Fruit fly (Drosophila melanogaster) whole organism, embryonic: Measurements from ENCODE around the gene yin.

Experiments used
- BEAF-32 ChIP-seq: fragments of 200-800 bp; sonication (Bioruptor generic); optimal IDR thresholded peaks from 3 replicates; lab custom pipeline; 2017; ENCODE audit warnings: missing biosample characterization, missing genetic modification characterization, mild to moderate bottlenecking, moderate library complexity, missing genetic modification reagents
- CG12659 ChIP-seq: fragments of 200-800 bp; sonication (Bioruptor generic); optimal IDR thresholded peaks from 3 replicates; lab custom pipeline; 2017; ENCODE audit warnings: mild to moderate bottlenecking, missing biosample characterization, missing genetic modification reagents, missing genetic modification characterization
- CG13296 ChIP-seq: fragments of 200-800 bp; sonication (Bioruptor generic); optimal IDR thresholded peaks from 3 replicates; lab custom pipeline; 2018; ENCODE audit warnings: missing biosample characterization, mild to moderate bottlenecking, missing genetic modification characterization
- CG13894 ChIP-seq: fragments of 200-800 bp; sonication (Bioruptor generic); optimal IDR thresholded peaks from 3 replicates; lab custom pipeline; 2018; ENCODE audit warnings: missing biosample characterization, mild to moderate bottlenecking, missing genetic modification characterization, moderate library complexity
- CG17186 ChIP-seq: fragments of 200-800 bp; sonication (Bioruptor generic); optimal IDR thresholded peaks from 3 replicates; lab custom pipeline; 2017; ENCODE audit warnings: missing biosample characterization, missing genetic modification reagents, missing genetic modification characterization
- CG17361 ChIP-seq: fragments of 200-800 bp; sonication (Bioruptor generic); IDR thresholded peaks from 3 replicates; pipeline ENCODE4 v1.3.6; 2022; ENCODE audit warnings: missing biosample characterization, missing genetic modification characterization
- CG17385 ChIP-seq: fragments of 200-800 bp; sonication (Bioruptor generic); optimal IDR thresholded peaks from 3 replicates; lab custom pipeline; 2018; ENCODE audit warnings: missing biosample characterization, mild to moderate bottlenecking, missing genetic modification characterization
- CG17612 ChIP-seq: fragments of 200-800 bp; sonication (Bioruptor generic); IDR thresholded peaks from 2 replicates; pipeline ENCODE4 v1.3.6; 2022; ENCODE audit warnings: missing biosample characterization, missing genetic modification characterization
- CG18262 ChIP-seq: fragments of 200-800 bp; optimal IDR thresholded peaks from 3 replicates; lab custom pipeline; 2019; ENCODE audit warnings: missing biosample characterization, mild to moderate bottlenecking, missing genetic modification characterization, moderate library complexity
- CG2678 ChIP-seq: fragments of 200-800 bp; sonication (Bioruptor generic); optimal IDR thresholded peaks from 3 replicates; lab custom pipeline; 2019; ENCODE audit warnings: missing biosample characterization, mild to moderate bottlenecking, missing genetic modification characterization, moderate library complexity
- CG2875 ChIP-seq: fragments of 200-800 bp; sonication (Bioruptor generic); optimal IDR thresholded peaks from 2 replicates; lab custom pipeline; 2017; ENCODE audit warnings: missing biosample characterization, mild to moderate bottlenecking, missing genetic modification characterization, missing genetic modification reagents
- CG4617 ChIP-seq: fragments of 200-800 bp; sonication (Bioruptor generic); optimal IDR thresholded peaks from 3 replicates; lab custom pipeline; 2016; ENCODE audit warnings: missing biosample characterization, missing genetic modification characterization, borderline replicate concordance
- CG5180 ChIP-seq: fragments of 200-800 bp; sonication (Bioruptor generic); optimal IDR thresholded peaks from 3 replicates; lab custom pipeline; 2017; ENCODE audit warnings: missing biosample characterization, missing genetic modification characterization, mild to moderate bottlenecking, moderate library complexity, missing genetic modification reagents
- CG6254 ChIP-seq: fragments of 200-800 bp; sonication (Bioruptor generic); optimal IDR thresholded peaks from 3 replicates; lab custom pipeline; 2017; ENCODE audit warnings: mild to moderate bottlenecking, missing biosample characterization, missing genetic modification reagents, missing genetic modification characterization
- CG8290 ChIP-seq, 3 experiments: fragments of 200-800 bp; sonication (Bioruptor generic); optimal IDR thresholded peaks; 2 replicates each; lab custom pipeline; 2016 to 2019; ENCODE audit warnings: missing biosample characterization in 3 of 3, missing genetic modification characterization in 3 of 3, mild to moderate bottlenecking in 2 of 3, moderate library complexity in 1 of 3
- CG8478 ChIP-seq: fragments of >200 bp; optimal IDR thresholded peaks from 2 replicates; lab custom pipeline; 2018
- CG9437 ChIP-seq: fragments of 200-800 bp; sonication (Bioruptor generic); optimal IDR thresholded peaks from 2 replicates; lab custom pipeline; 2018; ENCODE audit warnings: missing biosample characterization, mild to moderate bottlenecking, missing genetic modification characterization
- D ChIP-seq, 2 experiments: fragments of 200-800 bp in 1 of 2; fragments of >200 bp in 1 of 2; sonication (Bioruptor generic) in 1 of 2; optimal IDR thresholded peaks; 2 replicates in 1 of 2; 3 replicates in 1 of 2; lab custom pipeline; 2017; ENCODE audit warnings: mild to moderate bottlenecking in 1 of 2, missing biosample characterization in 1 of 2, missing genetic modification characterization in 1 of 2, missing genetic modification reagents in 1 of 2
- Dek ChIP-seq: fragments of 200-800 bp; sonication (Bioruptor generic); optimal IDR thresholded peaks from 3 replicates; lab custom pipeline; 2019; ENCODE audit warnings: missing biosample characterization, mild to moderate bottlenecking, missing genetic modification characterization, moderate library complexity
- Dp ChIP-seq: fragments of 200-800 bp; sonication (Bioruptor generic); optimal IDR thresholded peaks from 2 replicates; lab custom pipeline; 2018; ENCODE audit warnings: missing biosample characterization, mild to moderate bottlenecking, missing genetic modification characterization, moderate library complexity
- E2f2 ChIP-seq: fragments of 200-800 bp; sonication (Bioruptor generic); IDR thresholded peaks from 2 replicates; pipeline ENCODE4 v1.3.6; 2022; ENCODE audit warnings: missing biosample characterization, missing genetic modification characterization
- Ets97D ChIP-seq: fragments of 200-800 bp; sonication (Bioruptor generic); optimal IDR thresholded peaks from 3 replicates; lab custom pipeline; 2016; ENCODE audit warnings: missing biosample characterization, missing genetic modification characterization
- MESR4 ChIP-seq: fragments of 200-800 bp; sonication (Bioruptor generic); optimal IDR thresholded peaks from 2 replicates; lab custom pipeline; 2018; ENCODE audit warnings: missing biosample characterization, mild to moderate bottlenecking, missing genetic modification characterization, moderate library complexity
- Med ChIP-seq: fragments of 200-800 bp; sonication (Bioruptor generic); peaks from one replicate; lab custom pipeline; 2016; ENCODE audit warnings: missing biosample characterization, missing genetic modification characterization, mild to moderate bottlenecking, inconsistent platforms, moderate library complexity
- Myb ChIP-seq: fragments of 200-800 bp; sonication (Bioruptor generic); optimal IDR thresholded peaks from 2 replicates; lab custom pipeline; 2016; ENCODE audit warnings: missing biosample characterization, missing genetic modification characterization
- Opbp ChIP-seq: fragments of 200-800 bp; sonication (Bioruptor generic); IDR thresholded peaks from 3 replicates; pipeline ENCODE4 v1.3.6; 2022; ENCODE audit warnings: missing biosample characterization, missing genetic modification characterization; ENCODE audit not compliant: partially characterized antibody
- PHDP ChIP-seq: fragments of 200-800 bp; sonication (Bioruptor generic); optimal IDR thresholded peaks from 3 replicates; lab custom pipeline; 2018; ENCODE audit warnings: missing biosample characterization, mild to moderate bottlenecking, missing genetic modification characterization, moderate library complexity
- Usf ChIP-seq: fragments of 200-800 bp; sonication (Bioruptor generic); optimal IDR thresholded peaks from 2 replicates; lab custom pipeline; 2017; ENCODE audit warnings: missing genotype, missing biosample characterization, missing genetic modification characterization
- YL-1 ChIP-seq: fragments of 200-800 bp; sonication (Bioruptor generic); optimal IDR thresholded peaks from 3 replicates; lab custom pipeline; 2017; ENCODE audit warnings: missing biosample characterization, mild to moderate bottlenecking, missing genetic modification characterization
- cg ChIP-seq: fragments of 200-800 bp; sonication (Bioruptor generic); optimal IDR thresholded peaks from 3 replicates; lab custom pipeline; 2019; ENCODE audit warnings: missing biosample characterization, mild to moderate bottlenecking, missing genetic modification characterization, moderate library complexity
- disco-r ChIP-seq: fragments of 200-800 bp; sonication (Bioruptor generic); optimal IDR thresholded peaks from 2 replicates; lab custom pipeline; 2016; ENCODE audit warnings: missing biosample characterization, missing genetic modification characterization
- exex ChIP-seq: fragments of 200-800 bp; sonication (Bioruptor generic); optimal IDR thresholded peaks from 4 replicates; lab custom pipeline; 2018; ENCODE audit warnings: missing biosample characterization, mild to moderate bottlenecking, missing genetic modification characterization, moderate library complexity
- gfzf ChIP-seq: fragments of 200-800 bp; sonication (Bioruptor generic); optimal IDR thresholded peaks from 2 replicates; lab custom pipeline; 2016; ENCODE audit warnings: missing biosample characterization, mild to moderate bottlenecking, missing genetic modification characterization, moderate library complexity
- grau ChIP-seq: fragments of 200-800 bp; optimal IDR thresholded peaks from 3 replicates; lab custom pipeline; 2019; ENCODE audit warnings: missing biosample characterization, mild to moderate bottlenecking, missing genetic modification characterization, moderate library complexity
- grn ChIP-seq: fragments of 200-800 bp; sonication (Bioruptor generic); optimal IDR thresholded peaks from 3 replicates; lab custom pipeline; 2017; ENCODE audit warnings: missing biosample characterization, missing genetic modification characterization
- her ChIP-seq: fragments of 200-800 bp; sonication (Bioruptor generic); optimal IDR thresholded peaks from 2 replicates; lab custom pipeline; 2016; ENCODE audit warnings: missing biosample characterization, missing genetic modification characterization
- kni ChIP-seq: fragments of 200-800 bp; sonication (Bioruptor generic); optimal IDR thresholded peaks from 3 replicates; lab custom pipeline; 2017; ENCODE audit warnings: mild to moderate bottlenecking, missing biosample characterization, missing genetic modification reagents, missing genetic modification characterization
- mirr ChIP-seq: fragments of 200-800 bp; sonication (Bioruptor generic); optimal IDR thresholded peaks from 3 replicates; lab custom pipeline; 2018; ENCODE audit warnings: missing biosample characterization, mild to moderate bottlenecking, missing genetic modification characterization
- onecut ChIP-seq: fragments of 200-800 bp; sonication (Bioruptor generic); IDR thresholded peaks from 2 replicates; pipeline ENCODE4 v1.3.6; 2022; ENCODE audit warnings: missing biosample characterization, missing genetic modification characterization
- phol ChIP-seq: fragments of 200-800 bp; sonication (Bioruptor generic); optimal IDR thresholded peaks from 3 replicates; lab custom pipeline; 2018; ENCODE audit warnings: missing biosample characterization, mild to moderate bottlenecking, missing genetic modification characterization, moderate library complexity
- pum ChIP-seq: fragments of 200-800 bp; sonication (Bioruptor generic); optimal IDR thresholded peaks from 2 replicates; lab custom pipeline; 2016; ENCODE audit warnings: missing biosample characterization, missing genetic modification characterization
- pzg ChIP-seq: fragments of 200-800 bp; sonication (Bioruptor generic); optimal IDR thresholded peaks from 3 replicates; lab custom pipeline; 2018; ENCODE audit warnings: missing biosample characterization, mild to moderate bottlenecking, missing genetic modification characterization, moderate library complexity
- repo ChIP-seq: fragments of 200-800 bp; sonication (Bioruptor generic); optimal IDR thresholded peaks from 2 replicates; lab custom pipeline; 2016; ENCODE audit warnings: missing biosample characterization, missing genetic modification characterization
- slbo ChIP-seq: fragments of 200-800 bp; sonication (Bioruptor generic); IDR thresholded peaks from 2 replicates; pipeline ENCODE4 v1.3.6; 2022; ENCODE audit warnings: missing biosample characterization, missing genetic modification characterization
- stwl ChIP-seq: fragments of 200-800 bp; sonication (Bioruptor generic); optimal IDR thresholded peaks from 3 replicates; lab custom pipeline; 2018; ENCODE audit warnings: missing biosample characterization, mild to moderate bottlenecking, missing genetic modification characterization, moderate library complexity
- sug ChIP-seq: fragments of 200-800 bp; optimal IDR thresholded peaks from 2 replicates; lab custom pipeline; 2019; ENCODE audit warnings: missing biosample characterization, mild to moderate bottlenecking, missing genetic modification characterization, moderate library complexity

The yin gene

dm6 chrX:3880645-3881316, 9.0 kb upstream of the yin start, which contains the start of gene VhaAC39-1 (continued):
- TF ChIP-seq gfzf (GFP tag; lab: Kevin White, UChicago): peak; percentile 68
- peak; percentile 27 for TF ChIP-seq stwl (tag; lab: Kevin White, UChicago)
- TF ChIP-seq sug (tag; lab: Kevin White, UChicago): peak; percentile 1
- TF ChIP-seq slbo (GFP tag; lab: Robert Waterston, UW): no peak
- TF ChIP-seq Dp: peak; percentile 45
- no peak for TF ChIP-seq pum (GFP tag; lab: Kevin White, UChicago)
- TF ChIP-seq Ets97D (GFP tag; lab: Kevin White, UChicago): peak; percentile 40
- peak; percentile 20 for TF ChIP-seq BEAF-32 (GFP tag; lab: Kevin White, UChicago)
- TF ChIP-seq phol (tag; lab: Kevin White, UChicago): peak; percentile 25
- TF ChIP-seq CG4617 (GFP tag; lab: Kevin White, UChicago): peak; percentile 62
- TF ChIP-seq CG6254: no peak
- TF ChIP-seq CG8478 (lab: Kevin White, UChicago): peak; percentile 37
- TF ChIP-seq CG5180 (GFP tag; lab: Kevin White, UChicago): peak; percentile 8
- TF ChIP-seq Myb: peak; percentile 53
- TF ChIP-seq D (optimal IDR thresholded peaks at IDR 0.05; lab: Kevin White, UChicago): peak; percentile 44
- no peak for TF ChIP-seq D (GFP tag; optimal IDR thresholded peaks at IDR 0.05; lab: Kevin White, UChicago)
- TF ChIP-seq YL-1 (GFP tag; lab: Kevin White, UChicago): peak; percentile 92
- TF ChIP-seq CG12659: peak; percentile 4
- peak; percentile 46 for TF ChIP-seq E2f2 (GFP tag; lab: Robert Waterston, UW)
- no peak for TF ChIP-seq CG17612 (GFP tag; lab: Robert Waterston, UW)
- TF ChIP-seq MESR4: peak; percentile 92
- TF ChIP-seq cg (GFP tag; lab: Kevin White, UChicago): peak; percentile 83
- TF ChIP-seq pzg (GFP tag; lab: Kevin White, UChicago): peak; percentile 67
- peak; percentile 43 for TF ChIP-seq Usf (GFP tag; lab: Kevin White, UChicago)
- TF ChIP-seq CG17186 (GFP tag; lab: Kevin White, UChicago): peak; percentile 99
- no peak for TF ChIP-seq CG8290 (GFP tag; optimal IDR thresholded peaks at IDR 0.05; lab: Kevin White, UChicago)
- TF ChIP-seq CG8290 (tag; optimal IDR thresholded peaks at IDR 0.05; lab: Kevin White, UChicago): peak in 1 of 2 experiments; percentile 10
- no peak for TF ChIP-seq Dek (tag; lab: Kevin White, UChicago)
- no peak for TF ChIP-seq CG17361
- TF ChIP-seq Opbp (GFP tag; lab: Robert Waterston, UW): 0 out of 3 replicates have a peak, but pooled peaks have one; percentile 30
- TF ChIP-seq onecut (GFP tag; lab: Robert Waterston, UW): peak; percentile 89
- peak; percentile 60 for TF ChIP-seq Med (GFP tag; lab: Kevin White, UChicago)
- TF ChIP-seq CG17385 (GFP tag; lab: Kevin White, UChicago): peak; percentile 89
- TF ChIP-seq, all 482 proteins: peak for 33

DNA sequence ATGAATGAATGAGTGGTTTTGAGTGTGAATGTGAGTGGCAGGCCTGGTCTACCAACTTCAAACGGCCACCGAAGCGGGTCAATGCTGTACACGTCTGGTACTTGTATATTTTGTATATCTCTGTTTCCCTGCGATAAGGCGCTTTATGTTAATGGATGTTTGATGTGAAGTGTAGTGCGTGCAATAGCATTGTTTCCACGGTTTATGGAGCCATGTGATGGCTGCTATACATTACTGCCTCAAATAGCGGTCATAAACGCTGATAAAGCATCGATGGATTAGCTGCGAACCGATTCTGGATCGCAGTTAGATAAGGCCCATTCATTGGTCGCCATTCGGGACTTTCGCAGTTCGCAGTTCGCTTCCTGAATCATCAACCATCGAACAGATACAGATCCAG, 3.2 kb upstream of the yin start:
- TF ChIP-seq CG8290 (GFP tag; optimal IDR thresholded peaks at IDR 0.05; lab: Kevin White, UChicago) (no peak), CG8290 (tag; optimal IDR thresholded peaks at IDR 0.05; lab: Kevin White, UChicago) (peak in 1 of 2 experiments; percentile 36), her (no peak), mirr (GFP tag; lab: Kevin White, UChicago) (peak; percentile 57), repo (GFP tag; lab: Kevin White, UChicago) (no peak), disco-r (no peak), CG13296 (GFP tag; lab: Kevin White, UChicago) (peak; percentile 9), CG2678 (tag; lab: Kevin White, UChicago) (peak; percentile 23), grn (GFP tag; lab: Kevin White, UChicago) (peak; percentile 26), grau (peak; percentile 2), CG2875 (GFP tag; lab: Kevin White, UChicago) (no peak), CG18262 (tag; lab: Kevin White, UChicago) (no peak), CG9437 (no peak), PHDP (tag; lab: Kevin White, UChicago) (peak; percentile 3), CG13894 (tag; lab: Kevin White, UChicago) (peak; percentile 20), kni (GFP tag; lab: Kevin White, UChicago) (no peak), Med (GFP tag; lab: Kevin White, UChicago) (peak; percentile 40), sug (tag; lab: Kevin White, UChicago) (peak; percentile 58), exex (tag; lab: Kevin White, UChicago) (peak; percentile 84)
